Worm (Caenorhabditis elegans) whole organism, midembryonic: ENCODE measurements around the gene mltn-5.

Experiments
- flt-1 ChIP-seq: fragments of 200-800 bp; sonication (Bioruptor generic); IDR thresholded peaks from 2 replicates; pipeline ENCODE4 v1.3.6; 2022; ENCODE audit warnings: missing genetic modification characterization, missing compliant biosample characterization
- klf-2 ChIP-seq: fragments of 200-800 bp; sonication (Bioruptor generic); conservative IDR thresholded peaks from 2 replicates; pipeline ENCODE4 v1.3.6; 2022; ENCODE audit warnings: missing genetic modification reagents, missing genetic modification characterization, missing compliant biosample characterization
- med-1 ChIP-seq: sonication (generic microtip); optimal IDR thresholded peaks from 2 replicates; lab custom pipeline; 2017; ENCODE audit warnings: missing genetic modification characterization, mild to moderate bottlenecking, missing compliant biosample characterization, antibody characterized with exemption, missing genetic modification reagents; ENCODE audit not compliant: insufficient read depth
- tab-1 ChIP-seq: fragments of 200-800 bp; sonication (Bioruptor generic); IDR thresholded peaks from 2 replicates; pipeline ENCODE4 v1.3.6; 2022; ENCODE audit warnings: missing genetic modification characterization, missing compliant biosample characterization

DNA sequence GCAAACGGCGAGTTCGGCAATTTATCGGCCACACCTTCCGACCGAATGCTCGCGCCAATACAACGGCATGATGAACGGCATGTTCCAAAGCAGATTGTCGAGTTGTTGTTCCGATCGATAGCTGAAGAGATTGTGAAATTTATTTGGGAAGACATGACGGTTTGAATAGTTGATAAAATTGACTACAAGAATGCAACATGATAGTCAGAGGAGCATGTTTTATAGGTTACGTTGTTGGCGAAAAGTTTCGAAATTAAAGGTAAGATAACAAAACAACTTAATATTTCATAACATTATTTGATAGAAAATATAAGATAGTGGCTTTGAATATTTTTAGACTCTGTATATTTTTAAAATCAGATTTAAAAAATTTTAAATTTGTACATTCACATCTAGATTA, 20.5 kb downstream of the mltn-5 start:
- TF ChIP-seq med-1 (GFP tag; lab: Kevin White, UChicago) (no peak), tab-1 (no peak), klf-2 (no peak), flt-1 (GFP tag; lab: Robert Waterston, UW) (no peak)
